Fruit fly (Drosophila melanogaster) whole organism, prepupa: ENCODE results near the gene CG31050.

Experiments used
- Blimp-1 ChIP-seq: fragments of 200-800 bp; sonication (Bioruptor generic); optimal IDR thresholded peaks from 3 replicates; lab custom pipeline; 2017; ENCODE audit warnings: missing biosample characterization, missing genetic modification characterization, mild to moderate bottlenecking, moderate library complexity, missing genetic modification reagents
- CG10631 ChIP-seq: fragments of 200-800 bp; sonication (Bioruptor generic); optimal IDR thresholded peaks from 2 replicates; lab custom pipeline; 2016; ENCODE audit warnings: missing biosample characterization, missing genetic modification characterization
- CG11294 ChIP-seq: fragments of 200-800 bp; sonication (Bioruptor generic); IDR thresholded peaks from 2 replicates; pipeline ENCODE4 v1.3.6; 2022; ENCODE audit warnings: missing biosample characterization, missing genetic modification characterization
- CG11762 ChIP-seq: fragments of 200-800 bp; sonication (Bioruptor generic); optimal IDR thresholded peaks from 3 replicates; lab custom pipeline; 2016; ENCODE audit warnings: missing biosample characterization, missing genetic modification characterization; ENCODE audit not compliant: insufficient read depth
- CG15336 ChIP-seq: fragments of 200-800 bp; sonication (Bioruptor generic); IDR thresholded peaks from 2 replicates; pipeline ENCODE4 v1.3.6; 2022; ENCODE audit warnings: missing biosample characterization, missing genetic modification characterization
- CG6792 ChIP-seq: fragments of 200-800 bp; sonication (Bioruptor generic); optimal IDR thresholded peaks from 3 replicates; lab custom pipeline; 2016; ENCODE audit warnings: missing biosample characterization, missing genetic modification characterization
- CG6808 ChIP-seq: fragments of 200-800 bp; sonication (Bioruptor generic); optimal IDR thresholded peaks from 3 replicates; lab custom pipeline; 2017; ENCODE audit warnings: missing biosample characterization, missing genetic modification characterization, mild to moderate bottlenecking, moderate library complexity, missing genetic modification reagents
- CG6854 ChIP-seq: fragments of 200-800 bp; sonication (Bioruptor generic); optimal IDR thresholded peaks from 2 replicates; lab custom pipeline; 2017; ENCODE audit warnings: missing biosample characterization, mild to moderate bottlenecking, missing genetic modification characterization
- Eip78C ChIP-seq: fragments of 200-800 bp; sonication (Bioruptor generic); peaks from one replicate; lab custom pipeline; 2016; ENCODE audit warnings: missing biosample characterization, missing genetic modification characterization
- acj6 ChIP-seq: fragments of 200-800 bp; sonication (Bioruptor generic); optimal IDR thresholded peaks from 3 replicates; lab custom pipeline; 2016; ENCODE audit warnings: missing biosample characterization, missing genetic modification characterization
- fd59A ChIP-seq: fragments of 200-800 bp; sonication (Bioruptor generic); optimal IDR thresholded peaks from 2 replicates; lab custom pipeline; 2017; ENCODE audit warnings: missing biosample characterization, mild to moderate bottlenecking, missing genetic modification characterization, missing genetic modification reagents
- fd85E ChIP-seq: fragments of 200-800 bp; sonication (Bioruptor generic); optimal IDR thresholded peaks from 3 replicates; lab custom pipeline; 2016; ENCODE audit warnings: missing biosample characterization, missing genetic modification characterization
- fkh ChIP-seq: fragments of 200-800 bp; sonication (Bioruptor generic); optimal IDR thresholded peaks from 3 replicates; lab custom pipeline; 2017; ENCODE audit warnings: missing biosample characterization, mild to moderate bottlenecking, missing genetic modification characterization, moderate library complexity
- lz ChIP-seq: fragments of 200-800 bp; sonication (Bioruptor generic); optimal IDR thresholded peaks from 3 replicates; lab custom pipeline; 2016; ENCODE audit warnings: missing biosample characterization, missing genetic modification characterization

CG31050 gene

DNA sequence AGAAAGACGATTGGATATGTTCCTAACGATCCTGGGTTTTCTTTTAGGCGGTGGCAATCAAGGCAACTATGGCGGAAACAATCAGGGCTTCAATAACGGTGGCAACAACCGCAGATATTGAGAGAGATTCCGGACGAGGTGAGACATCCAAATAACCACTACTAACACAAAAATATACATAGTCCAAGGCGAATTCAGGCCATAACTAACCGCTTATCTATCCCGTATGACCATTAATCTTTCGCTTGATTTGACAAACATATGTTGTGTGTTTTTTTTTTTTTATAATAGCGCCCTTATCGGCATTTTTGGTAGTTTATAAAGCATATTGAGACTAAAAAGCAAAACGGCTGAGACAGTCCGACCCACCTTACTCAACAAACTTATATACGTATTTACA, 46.7 kb downstream of the CG31050 start:
- TF ChIP-seq CG6792 (GFP tag; lab: Kevin White, UChicago) (no peak), fd85E (GFP tag; lab: Kevin White, UChicago) (no peak), CG6808 (GFP tag; lab: Kevin White, UChicago) (no peak), CG15336 (no peak), CG11762 (GFP tag; lab: Kevin White, UChicago) (no peak), CG11294 (GFP tag; lab: Robert Waterston, UW) (no peak), CG6854 (no peak), CG10631 (GFP tag; lab: Kevin White, UChicago) (no peak)

dm6 chr3R:28600144-28600792, 50.0 kb downstream of the CG31050 start:
- TF ChIP-seq CG15336 (0 out of 2 replicates have a peak, but pooled peaks have one; percentile 30), fd59A (GFP tag; lab: Kevin White, UChicago) (no peak), acj6 (GFP tag; lab: Kevin White, UChicago) (no peak), lz (GFP tag; lab: Kevin White, UChicago) (peak; percentile 0), Eip78C (GFP tag; lab: Kevin White, UChicago) (peak; percentile 52), Blimp-1 (no peak), fkh (peak; percentile 91)
